Worm (Caenorhabditis elegans) whole organism, late embryonic: ENCODE results near the gene Y25C1A.13.

Experiments used
- K09A11.1 ChIP-seq: sonication (generic microtip); optimal IDR thresholded peaks from 2 replicates; lab custom pipeline; 2017; ENCODE audit warnings: antibody characterized with exemption, mild to moderate bottlenecking, missing genetic modification characterization, missing compliant biosample characterization; ENCODE audit not compliant: insufficient read depth
- dmd-4 ChIP-seq: sonication (generic microtip); optimal IDR thresholded peaks from 2 replicates; lab custom pipeline; 2016; ENCODE audit warnings: borderline replicate concordance, missing genetic modification characterization, missing compliant biosample characterization
- dve-1 ChIP-seq: sonication (generic microtip); optimal IDR thresholded peaks from 2 replicates; lab custom pipeline; 2017; ENCODE audit warnings: antibody characterized with exemption, mild to moderate bottlenecking, missing genetic modification characterization, missing compliant biosample characterization
- hlh-13 ChIP-seq: fragments of 200-800 bp; sonication (Bioruptor generic); optimal IDR thresholded peaks from 2 replicates; lab custom pipeline; 2018; ENCODE audit warnings: mild to moderate bottlenecking, missing genetic modification characterization, missing compliant biosample characterization
- npax-4 ChIP-seq: sonication (generic microtip); optimal IDR thresholded peaks from 2 replicates; lab custom pipeline; 2016; ENCODE audit warnings: missing genetic modification characterization, missing compliant biosample characterization
- pax-1 ChIP-seq: fragments of 150-350 bp; optimal IDR thresholded peaks from 2 replicates; lab custom pipeline; 2014; ENCODE audit warnings: missing biosample characterization, missing genetic modification characterization
- ref-2 ChIP-seq: sonication (generic microtip); optimal IDR thresholded peaks from 2 replicates; lab custom pipeline; 2016; ENCODE audit warnings: missing genetic modification characterization, missing compliant biosample characterization
- syd-9 ChIP-seq: sonication (generic microtip); optimal IDR thresholded peaks from 2 replicates; lab custom pipeline; 2016; ENCODE audit warnings: mild to moderate bottlenecking, missing genetic modification characterization, moderate library complexity, missing compliant biosample characterization

DNA sequence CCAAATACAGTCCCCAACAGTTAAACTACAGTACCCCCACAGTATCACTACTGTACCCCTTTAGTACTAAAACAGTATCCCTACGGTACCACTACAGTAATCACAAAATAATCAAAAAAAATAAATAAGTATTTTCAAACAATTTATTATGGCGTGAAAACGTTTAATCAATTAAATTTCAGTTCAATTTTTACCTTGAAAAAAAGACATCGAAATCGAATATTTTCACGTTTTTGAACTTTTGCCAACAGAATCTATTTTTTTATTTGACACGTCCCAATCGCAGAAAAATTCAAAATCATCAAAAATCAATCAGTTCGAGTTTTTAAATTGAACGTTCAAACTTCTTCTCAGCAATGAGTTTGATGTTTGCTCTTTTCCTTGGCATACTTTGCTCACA lies 2.9 kb upstream of the Y25C1A.13 start, which contains the start of gene clec-123:
- TF ChIP-seq dve-1 (tag; lab: Kevin White, UChicago) (no peak), dmd-4 (no peak), hlh-13 (GFP tag; lab: Kevin White, UChicago) (no peak), npax-4 (no peak), pax-1 (no peak), K09A11.1 (tag; lab: Kevin White, UChicago) (no peak), syd-9 (tag; lab: Kevin White, UChicago) (no peak), ref-2 (no peak)
